Fruit fly (Drosophila melanogaster) whole organism, embryonic: ENCODE measurements around the gene CG33703.

Source experiments
- Aef1 ChIP-seq: fragments of 200-800 bp; sonication (Bioruptor generic); IDR thresholded peaks from 3 replicates; pipeline ENCODE4 v1.3.6; 2022; ENCODE audit warnings: missing biosample characterization, missing genetic modification characterization
- Bdp1 ChIP-seq: fragments of 200-800 bp; sonication (Bioruptor generic); optimal IDR thresholded peaks from 3 replicates; lab custom pipeline; 2016; ENCODE audit warnings: missing biosample characterization, missing genetic modification characterization
- CG10267 ChIP-seq: fragments of 200-800 bp; sonication (Bioruptor generic); optimal IDR thresholded peaks from 2 replicates; lab custom pipeline; 2018; ENCODE audit warnings: missing biosample characterization, mild to moderate bottlenecking, missing genetic modification characterization, moderate library complexity
- CG12071 ChIP-seq: fragments of 200-800 bp; sonication (Bioruptor generic); optimal IDR thresholded peaks from 3 replicates; lab custom pipeline; 2018; ENCODE audit warnings: missing biosample characterization, mild to moderate bottlenecking, missing genetic modification characterization
- CG13894 ChIP-seq: fragments of 200-800 bp; sonication (Bioruptor generic); optimal IDR thresholded peaks from 3 replicates; lab custom pipeline; 2018; ENCODE audit warnings: missing biosample characterization, mild to moderate bottlenecking, missing genetic modification characterization, moderate library complexity
- CG14667 ChIP-seq: fragments of 200-800 bp; sonication (Bioruptor generic); IDR thresholded peaks from 2 replicates; pipeline ENCODE4 v1.3.6; 2022; ENCODE audit warnings: missing biosample characterization, missing genetic modification characterization
- CG15073 ChIP-seq: fragments of 200-800 bp; sonication (Bioruptor generic); optimal IDR thresholded peaks from 2 replicates; lab custom pipeline; 2016; ENCODE audit warnings: missing biosample characterization, missing genetic modification characterization
- CG1603 ChIP-seq: fragments of 200-800 bp; sonication (Bioruptor generic); optimal IDR thresholded peaks from 2 replicates; lab custom pipeline; 2019; ENCODE audit warnings: missing biosample characterization, mild to moderate bottlenecking, missing genetic modification characterization, moderate library complexity
- CG17359 ChIP-seq: fragments of 200-800 bp; sonication (Bioruptor generic); optimal IDR thresholded peaks from 3 replicates; lab custom pipeline; 2018; ENCODE audit warnings: missing biosample characterization, mild to moderate bottlenecking, missing genetic modification characterization, moderate library complexity
- CG18011 ChIP-seq: fragments of 200-800 bp; sonication (Bioruptor generic); optimal IDR thresholded peaks from 2 replicates; lab custom pipeline; 2017; ENCODE audit warnings: missing biosample characterization, missing genetic modification characterization, mild to moderate bottlenecking, moderate library complexity, missing genotype
- CG18476 ChIP-seq: fragments of 200-800 bp; sonication (Bioruptor generic); optimal IDR thresholded peaks from 2 replicates; lab custom pipeline; 2016; ENCODE audit warnings: missing biosample characterization, mild to moderate bottlenecking, missing genetic modification characterization
- CG34376 ChIP-seq: fragments of 200-800 bp; sonication (Bioruptor generic); optimal IDR thresholded peaks from 2 replicates; lab custom pipeline; 2018; ENCODE audit warnings: missing biosample characterization, mild to moderate bottlenecking, missing genetic modification characterization
- CG4328 ChIP-seq: fragments of 200-800 bp; sonication (Bioruptor generic); optimal IDR thresholded peaks from 3 replicates; lab custom pipeline; 2017; ENCODE audit warnings: missing biosample characterization, missing genetic modification reagents, missing genetic modification characterization
- CG4360 ChIP-seq: fragments of 200-800 bp; sonication (Bioruptor generic); IDR thresholded peaks from 2 replicates; pipeline ENCODE4 v1.3.6; 2022; ENCODE audit warnings: missing biosample characterization, missing genetic modification characterization
- CG43689 ChIP-seq: fragments of 200-800 bp; sonication (Bioruptor generic); IDR thresholded peaks from 2 replicates; pipeline ENCODE4 v1.3.6; 2022; ENCODE audit warnings: missing biosample characterization, missing genetic modification characterization
- CG4854 ChIP-seq: fragments of 200-800 bp; sonication (Bioruptor generic); optimal IDR thresholded peaks from 2 replicates; lab custom pipeline; 2016; ENCODE audit warnings: missing biosample characterization, missing genetic modification characterization, inconsistent platforms
- CG5180 ChIP-seq: fragments of 200-800 bp; sonication (Bioruptor generic); optimal IDR thresholded peaks from 3 replicates; lab custom pipeline; 2017; ENCODE audit warnings: missing biosample characterization, missing genetic modification characterization, mild to moderate bottlenecking, moderate library complexity, missing genetic modification reagents
- CG5245 ChIP-seq: fragments of 200-800 bp; sonication (Bioruptor generic); optimal IDR thresholded peaks from 3 replicates; lab custom pipeline; 2016; ENCODE audit warnings: missing biosample characterization, missing genetic modification characterization
- CG5953 ChIP-seq: fragments of 200-800 bp; sonication (Bioruptor generic); IDR thresholded peaks from 2 replicates; pipeline ENCODE4 v1.3.6; 2022; ENCODE audit warnings: missing biosample characterization, missing genetic modification characterization
- CG6765 ChIP-seq: fragments of 200-800 bp; sonication (Bioruptor generic); optimal IDR thresholded peaks from 3 replicates; lab custom pipeline; 2017; ENCODE audit warnings: missing biosample characterization, mild to moderate bottlenecking, missing genetic modification characterization
- CG7786 ChIP-seq: fragments of 200-800 bp; sonication (Bioruptor generic); optimal IDR thresholded peaks from 2 replicates; lab custom pipeline; 2016; ENCODE audit warnings: missing biosample characterization, missing genetic modification characterization
- CG7928 ChIP-seq: fragments of 200-800 bp; sonication (Bioruptor generic); optimal IDR thresholded peaks from 2 replicates; lab custom pipeline; 2017; ENCODE audit warnings: missing biosample characterization, mild to moderate bottlenecking, missing genetic modification characterization
- CG9215 ChIP-seq: fragments of 200-800 bp; sonication (Bioruptor generic); IDR thresholded peaks from 2 replicates; pipeline ENCODE4 v1.3.6; 2022; ENCODE audit warnings: missing biosample characterization, missing genetic modification characterization
- CG9437 ChIP-seq: fragments of 200-800 bp; sonication (Bioruptor generic); optimal IDR thresholded peaks from 2 replicates; lab custom pipeline; 2018; ENCODE audit warnings: missing biosample characterization, mild to moderate bottlenecking, missing genetic modification characterization
- CG9727 ChIP-seq: fragments of 200-800 bp; sonication (Bioruptor generic); optimal IDR thresholded peaks from 3 replicates; lab custom pipeline; 2017; ENCODE audit warnings: missing biosample characterization, mild to moderate bottlenecking, missing genetic modification characterization
- CG9932 ChIP-seq: fragments of 200-800 bp; sonication (Bioruptor generic); IDR thresholded peaks from 2 replicates; pipeline ENCODE4 v1.3.6; 2022; ENCODE audit warnings: missing biosample characterization, missing genetic modification characterization
- CrebB ChIP-seq: fragments of 200-800 bp; sonication (Bioruptor generic); optimal IDR thresholded peaks from 3 replicates; lab custom pipeline; 2018; ENCODE audit warnings: missing biosample characterization, mild to moderate bottlenecking, missing genetic modification characterization
- Deaf1 ChIP-seq: fragments of 200-800 bp; optimal IDR thresholded peaks from 3 replicates; lab custom pipeline; 2019; ENCODE audit warnings: missing biosample characterization, mild to moderate bottlenecking, missing genetic modification characterization, moderate library complexity
- Doc3 ChIP-seq: fragments of 200-800 bp; sonication (Bioruptor generic); IDR thresholded peaks from 3 replicates; pipeline ENCODE4 v1.3.6; 2022; ENCODE audit warnings: missing biosample characterization, missing genetic modification characterization; ENCODE audit not compliant: partially characterized antibody
- Eip74EF ChIP-seq, 2 experiments: fragments of 200-800 bp in 1 of 2; fragments of >200 bp in 1 of 2; sonication (Bioruptor generic) in 1 of 2; optimal IDR thresholded peaks; 2 replicates each; lab custom pipeline; 2017 to 2019; ENCODE audit warnings: missing biosample characterization in 2 of 2, missing genetic modification characterization in 2 of 2, mild to moderate bottlenecking in 1 of 2, moderate library complexity in 1 of 2
- Gsc ChIP-seq: fragments of 200-800 bp; sonication (Bioruptor generic); IDR thresholded peaks from 2 replicates; pipeline ENCODE4 v1.3.6; 2022; ENCODE audit warnings: missing biosample characterization, missing genetic modification characterization
- H15 ChIP-seq: fragments of 200-800 bp; sonication (Bioruptor generic); IDR thresholded peaks from 3 replicates; pipeline ENCODE4 v1.3.6; 2022; ENCODE audit warnings: missing biosample characterization, missing genetic modification characterization
- HLHmδ ChIP-seq: fragments of 200-800 bp; sonication (Bioruptor generic); optimal IDR thresholded peaks from 2 replicates; lab custom pipeline; 2018; ENCODE audit warnings: missing biosample characterization, mild to moderate bottlenecking, missing genetic modification characterization, moderate library complexity
- Hey ChIP-seq: fragments of 200-800 bp; sonication (Bioruptor generic); optimal IDR thresholded peaks from 3 replicates; lab custom pipeline; 2018; ENCODE audit warnings: missing biosample characterization, mild to moderate bottlenecking, missing genetic modification characterization
- NC2α ChIP-seq: fragments of 200-800 bp; sonication (Bioruptor generic); optimal IDR thresholded peaks from 2 replicates; lab custom pipeline; 2016; ENCODE audit warnings: missing biosample characterization, missing genetic modification characterization
- Nf-YC ChIP-seq: fragments of 200-800 bp; optimal IDR thresholded peaks from 3 replicates; lab custom pipeline; 2019; ENCODE audit warnings: missing biosample characterization, mild to moderate bottlenecking, missing genetic modification characterization, moderate library complexity
- Pdp1 ChIP-seq, 2 experiments: fragments of 200-800 bp; sonication (Bioruptor generic); optimal IDR thresholded peaks; 3 replicates each; lab custom pipeline; 2016; ENCODE audit warnings: missing biosample characterization in 2 of 2, missing genetic modification characterization in 2 of 2, mild to moderate bottlenecking in 1 of 2, moderate library complexity in 1 of 2
- TFAM ChIP-seq: fragments of 200-800 bp; sonication (Bioruptor generic); optimal IDR thresholded peaks from 2 replicates; lab custom pipeline; 2017; ENCODE audit warnings: missing biosample characterization, missing genetic modification characterization, inconsistent platforms
- Usf ChIP-seq: fragments of 200-800 bp; sonication (Bioruptor generic); optimal IDR thresholded peaks from 2 replicates; lab custom pipeline; 2017; ENCODE audit warnings: missing genotype, missing biosample characterization, missing genetic modification characterization
- btn ChIP-seq: fragments of 200-800 bp; sonication (Bioruptor generic); optimal IDR thresholded peaks from 2 replicates; lab custom pipeline; 2016; ENCODE audit warnings: missing biosample characterization, missing genetic modification characterization
- chinmo ChIP-seq: fragments of 200-800 bp; sonication (Bioruptor generic); IDR thresholded peaks from 4 replicates; pipeline ENCODE4 v1.3.6; 2022; ENCODE audit warnings: missing biosample characterization, missing genetic modification characterization; ENCODE audit not compliant: partially characterized antibody
- dysf ChIP-seq: fragments of 200-800 bp; sonication (Bioruptor generic); IDR thresholded peaks from 3 replicates; pipeline ENCODE4 v1.3.6; 2022; ENCODE audit warnings: missing biosample characterization, missing genetic modification characterization
- en ChIP-seq: fragments of 200-800 bp; sonication (Bioruptor generic); optimal IDR thresholded peaks from 2 replicates; lab custom pipeline; 2016; ENCODE audit warnings: missing biosample characterization, missing genetic modification characterization
- lov ChIP-seq, 2 experiments: fragments of 200-800 bp in 1 of 2; fragments of >200 bp in 1 of 2; sonication (Bioruptor generic) in 1 of 2; IDR thresholded peaks in 1 of 2; optimal IDR thresholded peaks in 1 of 2; 2 replicates in 1 of 2; 3 replicates in 1 of 2; pipeline versions ENCODE4 v1.3.6 to Lab custom; 2017 to 2022; ENCODE audit warnings: missing biosample characterization in 1 of 2, missing genetic modification characterization in 1 of 2
- mirr ChIP-seq: fragments of 200-800 bp; sonication (Bioruptor generic); optimal IDR thresholded peaks from 3 replicates; lab custom pipeline; 2018; ENCODE audit warnings: missing biosample characterization, mild to moderate bottlenecking, missing genetic modification characterization
- nom ChIP-seq: fragments of 200-800 bp; sonication (Bioruptor generic); optimal IDR thresholded peaks from 2 replicates; lab custom pipeline; 2017; ENCODE audit warnings: missing biosample characterization, missing genetic modification characterization, mild to moderate bottlenecking, moderate library complexity, missing genetic modification reagents
- pb ChIP-seq: fragments of 200-800 bp; sonication (Bioruptor generic); optimal IDR thresholded peaks from 3 replicates; lab custom pipeline; 2016; ENCODE audit warnings: missing biosample characterization, missing genetic modification characterization
- scrt ChIP-seq: fragments of 200-800 bp; sonication (Bioruptor generic); optimal IDR thresholded peaks from 2 replicates; lab custom pipeline; 2018; ENCODE audit warnings: missing biosample characterization, mild to moderate bottlenecking, missing genetic modification characterization, moderate library complexity
- sens ChIP-seq: fragments of 200-800 bp; sonication (Bioruptor generic); peaks from one replicate; lab custom pipeline; 2016; ENCODE audit warnings: missing biosample characterization, missing genetic modification characterization
- so ChIP-seq: fragments of 200-800 bp; sonication (Bioruptor generic); IDR thresholded peaks from 3 replicates; pipeline ENCODE4 v1.3.6; 2022; ENCODE audit warnings: missing biosample characterization, missing genetic modification characterization

Gene CG33703

DNA sequence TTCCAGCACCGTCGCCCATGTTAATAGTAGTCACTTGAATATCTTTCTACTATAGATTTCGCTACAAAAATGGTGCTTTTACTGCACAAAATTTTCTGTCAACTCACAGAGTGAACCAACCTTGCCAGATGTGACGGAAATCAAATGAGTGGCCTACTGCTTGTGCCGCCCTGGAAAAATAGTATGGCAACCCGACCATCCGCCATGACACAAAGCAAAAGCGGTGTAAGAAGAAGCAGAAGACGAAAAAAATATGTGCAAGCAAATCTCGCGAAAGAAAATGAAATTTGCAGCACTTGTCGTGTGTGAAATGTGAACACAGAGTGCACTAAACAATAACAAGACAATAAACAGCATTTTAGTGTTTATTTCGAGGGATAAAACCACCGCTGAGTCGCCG is 35.6 kb downstream of the CG33703 start, which contains the start of the genes Uch-L5 and Jarid2 (continued):
- no peak for TF ChIP-seq CG9437 (GFP tag; lab: Kevin White, UChicago)
- TF ChIP-seq CG6765 = peak; percentile 45
- TF ChIP-seq Gsc (GFP tag; lab: Robert Waterston, UW) = no peak
- no peak for TF ChIP-seq so
- no peak for TF ChIP-seq NC2α (GFP tag; lab: Kevin White, UChicago)
- no peak for TF ChIP-seq CG14667 (GFP tag; lab: Robert Waterston, UW)
- no peak; the same call in 2 of the 3 replicates for TF ChIP-seq Doc3 (GFP tag; lab: Robert Waterston, UW)
- TF ChIP-seq Deaf1 (tag; lab: Kevin White, UChicago) = peak; percentile 10
- no peak for TF ChIP-seq CG43689
- 0 out of 4 replicates have a peak, but pooled peaks have one; percentile 7 for TF ChIP-seq chinmo (GFP tag; lab: Robert Waterston, UW)
- no peak for TF ChIP-seq CG9727 (GFP tag; lab: Kevin White, UChicago)
- peak; percentile 61 for TF ChIP-seq mirr
- peak; percentile 11 for TF ChIP-seq CG17359
- TF ChIP-seq Pdp1 (GFP tag; optimal IDR thresholded peaks at IDR 0.05; lab: Kevin White, UChicago) = peak; percentile 47 to 54
- no peak for TF ChIP-seq Hey
- peak; percentile 24 for TF ChIP-seq Bdp1 (GFP tag; lab: Kevin White, UChicago)
- peak; percentile 17 for TF ChIP-seq CG4854 (GFP tag; lab: Kevin White, UChicago)
- TF ChIP-seq Usf = no peak
- TF ChIP-seq CG34376 (GFP tag; lab: Kevin White, UChicago) = peak; percentile 42
- TF ChIP-seq CG7786 = peak; percentile 58
- TF ChIP-seq CG5180 (GFP tag; lab: Kevin White, UChicago) = no peak
- peak; percentile 41 for TF ChIP-seq CG5245 (GFP tag; lab: Kevin White, UChicago)
- no peak for TF ChIP-seq pb (GFP tag; lab: Kevin White, UChicago)
- peak; percentile 46 for TF ChIP-seq CG18011 (GFP tag; lab: Kevin White, UChicago)
- peak; percentile 40 for TF ChIP-seq nom
- peak; percentile 88 for TF ChIP-seq sens (GFP tag; lab: Kevin White, UChicago)
- no peak for TF ChIP-seq lov (optimal IDR thresholded peaks at IDR 0.05; lab: Kevin White, UChicago)
- TF ChIP-seq lov (GFP tag; IDR thresholded peaks at IDR 0.05; lab: Robert Waterston, UW) = no peak
- TF ChIP-seq CG13894 = no peak
- TF ChIP-seq CG10267 (tag; lab: Kevin White, UChicago) = peak; percentile 71
- no peak for TF ChIP-seq scrt (GFP tag; lab: Kevin White, UChicago)
- peak; percentile 42; the same call in 1 of the 3 replicates for TF ChIP-seq Aef1
- TF ChIP-seq TFAM (GFP tag; lab: Kevin White, UChicago) = no peak
- TF ChIP-seq CG15073 (GFP tag; lab: Kevin White, UChicago) = no peak
- peak; percentile 24 for TF ChIP-seq HLHmδ
- TF ChIP-seq CG9215 (GFP tag; lab: Robert Waterston, UW) = no peak
- TF ChIP-seq dysf (GFP tag; lab: Robert Waterston, UW) = peak; percentile 41; the same call in 2 of the 3 replicates
- TF ChIP-seq CG9932 (GFP tag; lab: Robert Waterston, UW) = peak; percentile 23; the same call in 1 of the 2 replicates
- peak; percentile 58 for TF ChIP-seq CrebB (tag; lab: Kevin White, UChicago)
- no peak for TF ChIP-seq btn (GFP tag; lab: Kevin White, UChicago)
- no peak for TF ChIP-seq CG18476 (GFP tag; lab: Kevin White, UChicago)
- no peak for TF ChIP-seq CG5953 (GFP tag; lab: Robert Waterston, UW)
- TF ChIP-seq Nf-YC (tag; lab: Kevin White, UChicago) = peak; percentile 46
- TF ChIP-seq H15 (GFP tag; lab: Robert Waterston, UW) = 0 out of 3 replicates have a peak, but pooled peaks have one; percentile 40
- TF ChIP-seq en = no peak
- peak; percentile 91 for TF ChIP-seq CG1603 (tag; lab: Kevin White, UChicago)
- no peak for TF ChIP-seq CG4328 (GFP tag; lab: Kevin White, UChicago)
- no peak for TF ChIP-seq Eip74EF (GFP tag; optimal IDR thresholded peaks at IDR 0.05; lab: Kevin White, UChicago)
- no peak for TF ChIP-seq CG12071 (GFP tag; lab: Kevin White, UChicago)
- TF ChIP-seq CG7928 = peak; percentile 98
- TF ChIP-seq CG4360 (GFP tag; lab: Robert Waterston, UW) = peak; percentile 12
